Fruit fly (Drosophila melanogaster): ENCODE measurements around the gene Akap200.

DNA sequence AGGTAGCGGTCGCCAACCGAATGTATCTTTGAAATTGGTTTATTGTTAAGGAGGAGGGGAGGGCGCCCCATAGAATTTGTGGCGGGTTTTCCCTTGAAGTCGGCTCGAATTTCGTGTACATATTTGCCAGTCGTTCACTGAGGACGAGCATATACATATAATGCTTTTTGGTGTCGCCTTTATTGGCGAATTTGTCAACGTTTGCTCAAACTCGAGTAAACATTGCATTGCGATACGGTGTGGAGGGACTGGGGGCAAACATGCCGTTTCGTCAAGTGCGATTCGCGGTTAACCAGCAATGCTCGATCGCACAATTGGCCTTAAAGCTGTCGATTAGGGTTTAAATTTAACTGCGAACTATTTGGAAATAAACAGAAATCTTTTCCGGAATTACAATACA lies 2.1 kb downstream of the Akap200 start:
- TF ChIP-seq psq (optimal IDR thresholded peaks at IDR 0.05), result no peak
- no peak for TF ChIP-seq ttk (optimal IDR thresholded peaks at IDR 0.05)
- TF ChIP-seq insv (optimal IDR thresholded peaks at IDR 0.05), result no peak
- TF ChIP-seq Myc (optimal IDR thresholded peaks at IDR 0.05), result no peak
